Worm (Caenorhabditis elegans) whole organism, midembryonic: ENCODE data around the gene srlf-4.

Source experiments
- T22C8.4 ChIP-seq: fragments of 200-800 bp; sonication (Bioruptor generic); IDR thresholded peaks from 2 replicates; pipeline ENCODE4 v1.3.6; 2022; ENCODE audit warnings: missing genetic modification characterization, missing compliant biosample characterization
- flt-1 ChIP-seq: fragments of 200-800 bp; sonication (Bioruptor generic); IDR thresholded peaks from 2 replicates; pipeline ENCODE4 v1.3.6; 2022; ENCODE audit warnings: missing genetic modification characterization, missing compliant biosample characterization
- med-1 ChIP-seq: sonication (generic microtip); optimal IDR thresholded peaks from 2 replicates; lab custom pipeline; 2017; ENCODE audit warnings: missing genetic modification characterization, mild to moderate bottlenecking, missing compliant biosample characterization, antibody characterized with exemption, missing genetic modification reagents; ENCODE audit not compliant: insufficient read depth
- ref-1 ChIP-seq: fragments of 200-800 bp; sonication (Bioruptor generic); conservative IDR thresholded peaks from 2 replicates; pipeline ENCODE4 v1.3.6; 2022; ENCODE audit warnings: missing genetic modification reagents, missing genetic modification characterization, missing compliant biosample characterization
- tab-1 ChIP-seq: fragments of 200-800 bp; sonication (Bioruptor generic); IDR thresholded peaks from 2 replicates; pipeline ENCODE4 v1.3.6; 2022; ENCODE audit warnings: missing genetic modification characterization, missing compliant biosample characterization
- ztf-23 ChIP-seq: fragments of 200-800 bp; sonication (Bioruptor generic); IDR thresholded peaks from 2 replicates; pipeline ENCODE4 v1.3.6; 2022; ENCODE audit warnings: missing genetic modification reagents, missing genetic modification characterization, missing compliant biosample characterization
- ztf-29 ChIP-seq: fragments of 200-800 bp; sonication (Bioruptor generic); IDR thresholded peaks from 2 replicates; pipeline ENCODE4 v1.3.6; 2022; ENCODE audit warnings: missing genetic modification reagents, missing genetic modification characterization, missing compliant biosample characterization

DNA sequence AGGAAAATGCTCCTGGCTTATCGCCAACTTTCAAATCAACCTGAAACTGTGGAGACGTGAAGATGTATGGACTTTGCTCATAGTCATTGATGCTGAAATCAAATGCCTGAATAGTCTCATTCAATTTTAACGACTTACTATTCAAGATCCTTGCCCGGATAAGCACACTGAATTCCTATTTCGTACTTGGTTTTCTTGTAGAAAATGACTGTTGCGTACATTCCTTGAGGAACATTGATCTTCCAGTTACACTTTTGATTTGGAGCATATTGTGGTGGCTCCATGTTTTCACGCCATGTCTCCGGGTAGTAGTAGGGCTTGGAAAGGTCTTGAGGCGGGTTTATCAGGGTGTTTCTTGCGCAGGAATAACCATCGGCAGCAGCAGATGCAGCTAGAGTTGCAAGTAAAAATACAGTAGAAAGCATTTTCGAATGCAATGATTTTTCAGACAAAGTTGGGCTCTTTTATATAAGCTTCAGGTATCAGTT is 9.7 kb downstream of the srlf-4 start, which contains the start of gene irg-6:
- no peak for TF ChIP-seq flt-1 (GFP tag; lab: Robert Waterston, UW)
- TF ChIP-seq T22C8.4, result no peak
- no peak for TF ChIP-seq ztf-29 (GFP tag; lab: Robert Waterston, UW)
- TF ChIP-seq med-1 (GFP tag; lab: Kevin White, UChicago), result no peak
- no peak for TF ChIP-seq ztf-23
- TF ChIP-seq ref-1 (GFP tag; lab: Robert Waterston, UW), result no peak
- no peak for TF ChIP-seq tab-1 (GFP tag; lab: Robert Waterston, UW)
